Fruit fly (Drosophila melanogaster) whole organism, embryonic: Measurements from ENCODE around the gene CG7557.

Source experiments
- BEAF-32 ChIP-seq: fragments of 200-800 bp; sonication (Bioruptor generic); optimal IDR thresholded peaks from 3 replicates; lab custom pipeline; 2017; ENCODE audit warnings: missing biosample characterization, missing genetic modification characterization, mild to moderate bottlenecking, moderate library complexity, missing genetic modification reagents
- CG10147 ChIP-seq: fragments of 200-800 bp; sonication (Bioruptor generic); optimal IDR thresholded peaks from 2 replicates; lab custom pipeline; 2019; ENCODE audit warnings: missing biosample characterization, mild to moderate bottlenecking, missing genetic modification characterization, moderate library complexity
- CG11504 ChIP-seq: fragments of 200-800 bp; sonication (Bioruptor generic); optimal IDR thresholded peaks from 3 replicates; lab custom pipeline; 2019; ENCODE audit warnings: missing biosample characterization, mild to moderate bottlenecking, missing genetic modification characterization, moderate library complexity
- CG12155 ChIP-seq: fragments of 200-800 bp; sonication (Bioruptor generic); optimal IDR thresholded peaks from 3 replicates; lab custom pipeline; 2016; ENCODE audit warnings: missing biosample characterization, missing genetic modification characterization
- CG12942 ChIP-seq: fragments of 200-800 bp; sonication (Bioruptor generic); optimal IDR thresholded peaks from 3 replicates; lab custom pipeline; 2016; ENCODE audit warnings: missing biosample characterization, missing genetic modification characterization
- CG14710 ChIP-seq: fragments of 200-800 bp; sonication (Bioruptor generic); optimal IDR thresholded peaks from 3 replicates; lab custom pipeline; 2019; ENCODE audit warnings: missing biosample characterization, mild to moderate bottlenecking, missing genetic modification characterization, moderate library complexity
- CG15073 ChIP-seq: fragments of 200-800 bp; sonication (Bioruptor generic); optimal IDR thresholded peaks from 2 replicates; lab custom pipeline; 2016; ENCODE audit warnings: missing biosample characterization, missing genetic modification characterization
- CG17385 ChIP-seq: fragments of 200-800 bp; sonication (Bioruptor generic); optimal IDR thresholded peaks from 3 replicates; lab custom pipeline; 2018; ENCODE audit warnings: missing biosample characterization, mild to moderate bottlenecking, missing genetic modification characterization
- CG17912 ChIP-seq: fragments of 200-800 bp; sonication (Bioruptor generic); optimal IDR thresholded peaks from 2 replicates; lab custom pipeline; 2018; ENCODE audit warnings: missing biosample characterization, mild to moderate bottlenecking, missing genetic modification characterization
- CG1832 ChIP-seq: fragments of 200-800 bp; sonication (Bioruptor generic); optimal IDR thresholded peaks from 2 replicates; lab custom pipeline; 2017; ENCODE audit warnings: missing biosample characterization, mild to moderate bottlenecking, missing genetic modification characterization, inconsistent platforms
- CG18476 ChIP-seq: fragments of 200-800 bp; sonication (Bioruptor generic); optimal IDR thresholded peaks from 2 replicates; lab custom pipeline; 2016; ENCODE audit warnings: missing biosample characterization, mild to moderate bottlenecking, missing genetic modification characterization
- CG31441 ChIP-seq: fragments of 200-800 bp; sonication (Bioruptor generic); IDR thresholded peaks from 2 replicates; pipeline ENCODE4 v1.3.6; 2022; ENCODE audit warnings: missing biosample characterization, missing genetic modification characterization
- CG3281 ChIP-seq: fragments of 200-800 bp; sonication (Bioruptor generic); optimal IDR thresholded peaks from 3 replicates; lab custom pipeline; 2017; ENCODE audit warnings: missing biosample characterization, mild to moderate bottlenecking, missing genetic modification characterization
- CG3847 ChIP-seq: fragments of 200-800 bp; sonication (Bioruptor generic); IDR thresholded peaks from 2 replicates; pipeline ENCODE4 v1.3.6; 2022; ENCODE audit warnings: missing biosample characterization, missing genetic modification characterization
- CG7271 ChIP-seq: fragments of 200-800 bp; sonication (Bioruptor generic); optimal IDR thresholded peaks from 2 replicates; lab custom pipeline; 2018; ENCODE audit warnings: missing biosample characterization, mild to moderate bottlenecking, missing genetic modification characterization, moderate library complexity
- CG7357 ChIP-seq: fragments of 200-800 bp; sonication (Bioruptor generic); IDR thresholded peaks from 3 replicates; pipeline ENCODE4 v1.3.6; 2022; ENCODE audit warnings: missing biosample characterization, missing genetic modification characterization
- CoRest ChIP-seq: fragments of 200-800 bp; sonication (Bioruptor generic); optimal IDR thresholded peaks from 3 replicates; lab custom pipeline; 2018; ENCODE audit warnings: missing biosample characterization, mild to moderate bottlenecking, missing genetic modification characterization, moderate library complexity
- D19A ChIP-seq: fragments of 200-800 bp; optimal IDR thresholded peaks from 3 replicates; lab custom pipeline; 2019; ENCODE audit warnings: missing biosample characterization, mild to moderate bottlenecking, missing genetic modification characterization, moderate library complexity
- Eip74EF ChIP-seq, 2 experiments: fragments of 200-800 bp in 1 of 2; fragments of >200 bp in 1 of 2; sonication (Bioruptor generic) in 1 of 2; optimal IDR thresholded peaks; 2 replicates each; lab custom pipeline; 2017 to 2019; ENCODE audit warnings: missing biosample characterization in 2 of 2, missing genetic modification characterization in 2 of 2, mild to moderate bottlenecking in 1 of 2, moderate library complexity in 1 of 2
- Fer1 ChIP-seq: fragments of 200-800 bp; sonication (Bioruptor generic); optimal IDR thresholded peaks from 2 replicates; lab custom pipeline; 2017; ENCODE audit warnings: missing biosample characterization, mild to moderate bottlenecking, missing genetic modification characterization
- Gug ChIP-seq: fragments of 200-800 bp; sonication (Bioruptor generic); IDR thresholded peaks from 4 replicates; pipeline ENCODE4 v1.3.6; 2022; ENCODE audit warnings: missing biosample characterization, missing genetic modification characterization
- Hey ChIP-seq: fragments of 200-800 bp; sonication (Bioruptor generic); optimal IDR thresholded peaks from 3 replicates; lab custom pipeline; 2018; ENCODE audit warnings: missing biosample characterization, mild to moderate bottlenecking, missing genetic modification characterization
- Lhr ChIP-seq: fragments of 200-800 bp; sonication (Bioruptor generic); optimal IDR thresholded peaks from 3 replicates; lab custom pipeline; 2017; ENCODE audit warnings: mild to moderate bottlenecking, missing biosample characterization, missing genetic modification reagents, missing genetic modification characterization
- NC2β ChIP-seq: fragments of 200-800 bp; sonication (Bioruptor generic); optimal IDR thresholded peaks from 2 replicates; lab custom pipeline; 2016; ENCODE audit warnings: missing biosample characterization, missing genetic modification characterization
- Neu2 ChIP-seq: fragments of 200-800 bp; sonication (Bioruptor generic); optimal IDR thresholded peaks from 3 replicates; lab custom pipeline; 2016; ENCODE audit warnings: missing biosample characterization, missing genetic modification characterization, borderline replicate concordance
- Rfx ChIP-seq: fragments of 200-800 bp; sonication (Bioruptor generic); IDR thresholded peaks from 2 replicates; pipeline ENCODE4 v1.3.6; 2022; ENCODE audit warnings: missing biosample characterization, missing genetic modification characterization
- Rx ChIP-seq: fragments of 200-800 bp; sonication (Bioruptor generic); IDR thresholded peaks from 2 replicates; pipeline ENCODE4 v1.3.6; 2022; ENCODE audit warnings: missing biosample characterization, missing genetic modification characterization
- Spps ChIP-seq: fragments of 200-800 bp; sonication (Bioruptor generic); optimal IDR thresholded peaks from 2 replicates; lab custom pipeline; 2018; ENCODE audit warnings: missing biosample characterization, mild to moderate bottlenecking, missing genetic modification characterization
- Sry-β ChIP-seq: fragments of 200-800 bp; sonication (Bioruptor generic); optimal IDR thresholded peaks from 2 replicates; lab custom pipeline; 2018; ENCODE audit warnings: missing biosample characterization, mild to moderate bottlenecking, missing genetic modification characterization, moderate library complexity
- YL-1 ChIP-seq: fragments of 200-800 bp; sonication (Bioruptor generic); optimal IDR thresholded peaks from 3 replicates; lab custom pipeline; 2017; ENCODE audit warnings: missing biosample characterization, mild to moderate bottlenecking, missing genetic modification characterization
- abd-A ChIP-seq: fragments of 200-800 bp; sonication (Bioruptor generic); optimal IDR thresholded peaks from 3 replicates; lab custom pipeline; 2019; ENCODE audit warnings: missing biosample characterization, mild to moderate bottlenecking, missing genetic modification characterization, moderate library complexity
- ap ChIP-seq: fragments of 200-800 bp; sonication (Bioruptor generic); IDR thresholded peaks from 2 replicates; pipeline ENCODE4 v1.3.6; 2022; ENCODE audit warnings: missing biosample characterization, missing genetic modification characterization
- ara ChIP-seq: fragments of 200-800 bp; sonication (Bioruptor generic); IDR thresholded peaks from 2 replicates; pipeline ENCODE4 v1.3.6; 2022; ENCODE audit warnings: missing biosample characterization, missing genetic modification characterization
- bowl ChIP-seq: fragments of 200-800 bp; sonication (Bioruptor generic); IDR thresholded peaks from 2 replicates; pipeline ENCODE4 v1.3.6; 2022; ENCODE audit warnings: missing biosample characterization, missing genetic modification characterization
- bsh ChIP-seq, 2 experiments: fragments of 200-800 bp; sonication (Bioruptor generic); optimal IDR thresholded peaks; 2 replicates each; lab custom pipeline; 2017 to 2018; ENCODE audit warnings: mild to moderate bottlenecking in 2 of 2, missing biosample characterization in 2 of 2, missing genetic modification characterization in 2 of 2, moderate library complexity in 1 of 2
- cg ChIP-seq: fragments of 200-800 bp; sonication (Bioruptor generic); optimal IDR thresholded peaks from 3 replicates; lab custom pipeline; 2019; ENCODE audit warnings: missing biosample characterization, mild to moderate bottlenecking, missing genetic modification characterization, moderate library complexity
- dpn ChIP-seq, 2 experiments: fragments of 200-800 bp; sonication (Bioruptor generic); optimal IDR thresholded peaks; 3 replicates each; lab custom pipeline; 2016; ENCODE audit warnings: missing biosample characterization in 2 of 2, missing genetic modification characterization in 2 of 2
- ewg ChIP-seq: fragments of 200-800 bp; sonication (Bioruptor generic); optimal IDR thresholded peaks from 3 replicates; lab custom pipeline; 2017; ENCODE audit warnings: mild to moderate bottlenecking, missing biosample characterization, missing genetic modification reagents, missing genetic modification characterization
- h ChIP-seq: fragments of >200 bp; optimal IDR thresholded peaks from 2 replicates; lab custom pipeline; 2017
- ham ChIP-seq: fragments of 200-800 bp; sonication (Bioruptor generic); IDR thresholded peaks from 2 replicates; pipeline ENCODE4 v1.3.6; 2022; ENCODE audit warnings: missing biosample characterization, missing genetic modification characterization
- klu ChIP-seq: fragments of 200-800 bp; sonication (Bioruptor generic); IDR thresholded peaks from 2 replicates; pipeline ENCODE4 v1.3.6; 2022; ENCODE audit warnings: missing biosample characterization, missing genetic modification characterization
- nau ChIP-seq: fragments of 200-800 bp; sonication (Bioruptor generic); optimal IDR thresholded peaks from 3 replicates; lab custom pipeline; 2017; ENCODE audit warnings: missing biosample characterization, mild to moderate bottlenecking, missing genetic modification characterization, missing genetic modification reagents
- pros ChIP-seq: fragments of 200-800 bp; sonication (Bioruptor generic); optimal IDR thresholded peaks from 3 replicates; lab custom pipeline; 2019; ENCODE audit warnings: missing biosample characterization, mild to moderate bottlenecking, missing genetic modification characterization, moderate library complexity
- seq ChIP-seq: fragments of 200-800 bp; sonication (Bioruptor generic); IDR thresholded peaks from 2 replicates; pipeline ENCODE4 v1.3.6; 2022; ENCODE audit warnings: missing biosample characterization, missing genetic modification characterization
- sob ChIP-seq: fragments of 200-800 bp; sonication (Bioruptor generic); IDR thresholded peaks from 2 replicates; pipeline ENCODE4 v1.3.6; 2022; ENCODE audit warnings: missing biosample characterization, missing genetic modification characterization
- tna ChIP-seq: fragments of 200-800 bp; sonication (Bioruptor generic); IDR thresholded peaks from 2 replicates; pipeline ENCODE4 v1.3.6; 2022; ENCODE audit warnings: missing biosample characterization, missing genetic modification characterization; ENCODE audit not compliant: partially characterized antibody
- tx ChIP-seq: fragments of 200-800 bp; sonication (Bioruptor generic); optimal IDR thresholded peaks from 2 replicates; lab custom pipeline; 2016; ENCODE audit warnings: missing biosample characterization, missing genetic modification characterization
- zen ChIP-seq: fragments of 200-800 bp; sonication (Bioruptor generic); optimal IDR thresholded peaks from 3 replicates; lab custom pipeline; 2018; ENCODE audit warnings: missing biosample characterization, mild to moderate bottlenecking, missing genetic modification characterization, moderate library complexity
- zfh1 ChIP-seq: fragments of 200-800 bp; sonication (Bioruptor generic); IDR thresholded peaks from 3 replicates; pipeline ENCODE4 v1.3.6; 2022; ENCODE audit warnings: missing biosample characterization, missing genetic modification characterization

Gene CG7557

dm6 chr3L:11416495-11417272 is 28.3 kb upstream of the CG7557 start (continued):
- TF ChIP-seq CG18476 (GFP tag; lab: Kevin White, UChicago) (peak; percentile 58), ewg (GFP tag; lab: Kevin White, UChicago) (peak; percentile 73), tna (no peak), tx (peak; percentile 78), D19A (tag; lab: Kevin White, UChicago) (no peak), YL-1 (GFP tag; lab: Kevin White, UChicago) (no peak), Rx (peak; percentile 93), zen (tag; lab: Kevin White, UChicago) (peak; percentile 56), CG7271 (tag; lab: Kevin White, UChicago) (no peak), CG11504 (tag; lab: Kevin White, UChicago) (peak; percentile 78), sob (GFP tag; lab: Robert Waterston, UW) (peak; percentile 86), nau (GFP tag; lab: Kevin White, UChicago) (peak; percentile 68), pros (no peak), Hey (tag; lab: Kevin White, UChicago) (peak; percentile 8), ara (GFP tag; lab: Robert Waterston, UW) (peak; percentile 98), h (no peak), Neu2 (GFP tag; lab: Kevin White, UChicago) (peak; percentile 16), CG14710 (tag; lab: Kevin White, UChicago) (peak; percentile 75), seq (GFP tag; lab: Robert Waterston, UW) (peak; percentile 80), BEAF-32 (GFP tag; lab: Kevin White, UChicago) (no peak), ap (GFP tag; lab: Robert Waterston, UW) (peak; percentile 92), zfh1 (peak; percentile 98), NC2β (peak; percentile 78), CG3281 (GFP tag; lab: Kevin White, UChicago) (no peak), bowl (peak; percentile 83), Sry-β (no peak), cg (GFP tag; lab: Kevin White, UChicago) (no peak), CoRest (peak; percentile 81), abd-A (tag; lab: Kevin White, UChicago) (no peak), bsh (GFP tag; optimal IDR thresholded peaks at IDR 0.05; lab: Kevin White, UChicago) (peak in 1 of 2 experiments; percentile 92), Eip74EF (GFP tag; optimal IDR thresholded peaks at IDR 0.05; lab: Kevin White, UChicago) (peak in 1 of 2 experiments; percentile 48), CG1832 (no peak), CG12942 (GFP tag; lab: Kevin White, UChicago) (peak; percentile 67), Spps (tag; lab: Kevin White, UChicago) (peak; percentile 81), CG17385 (peak; percentile 63), klu (GFP tag; lab: Robert Waterston, UW) (peak; percentile 72), dpn (GFP tag; optimal IDR thresholded peaks at IDR 0.05; lab: Kevin White, UChicago) (peak; percentile 77 to 83), CG31441 (GFP tag; lab: Robert Waterston, UW) (peak; percentile 61), CG3847 (GFP tag; lab: Robert Waterston, UW) (peak; percentile 70), Fer1 (peak; percentile 65), CG12155 (peak; percentile 66), ham (GFP tag; lab: Robert Waterston, UW) (0 out of 2 replicates have a peak, but pooled peaks have one; percentile 42), CG15073 (GFP tag; lab: Kevin White, UChicago) (peak; percentile 18), Gug (peak; percentile 90), Lhr (GFP tag; lab: Kevin White, UChicago) (peak; percentile 76), CG7357 (peak; percentile 82; the same call in 2 of the 3 replicates), CG17912 (GFP tag; lab: Kevin White, UChicago) (no peak), Rfx (GFP tag; lab: Robert Waterston, UW) (peak; percentile 81), CG10147 (GFP tag; lab: Kevin White, UChicago) (peak; percentile 5)
